Worm (Caenorhabditis elegans) whole organism, mixed stage, embryonic: ENCODE results near the gene F13D12.5.

Experiments used
- mep-1 ChIP-seq: fragments of 150-350 bp; optimal IDR thresholded peaks from 2 replicates; lab custom pipeline; 2017; ENCODE audit warnings: missing biosample characterization, missing genetic modification reagents, missing genetic modification characterization, inconsistent platforms
- nhr-76 ChIP-seq: sonication (generic microtip); optimal IDR thresholded peaks from 2 replicates; lab custom pipeline; 2017; ENCODE audit warnings: missing biosample characterization, missing genetic modification characterization
- snpc-4 ChIP-seq: fragments of 150-350 bp; optimal IDR thresholded peaks from 2 replicates; lab custom pipeline; 2014; ENCODE audit warnings: missing biosample characterization, missing genetic modification characterization

- TF ChIP-seq nhr-76 (tag; lab: Kevin White, UChicago) = no peak
- no peak for TF ChIP-seq mep-1 (tag; lab: Kevin White, UChicago)
- no peak for TF ChIP-seq snpc-4
Measured at ce11 chrII:11766472-11766871, 39.9 kb downstream of the F13D12.5 start, which contains the start of gene F44E5.2.
